Worm (Caenorhabditis elegans) whole organism, young adult: ENCODE results near the gene F46B6.13.
A peak's percentile ranks its signal among the peaks of the same experiment; 100 is the strongest.

Experiments used
- C17E4.6 ChIP-seq: fragments of 200-800 bp; sonication (Bioruptor generic); IDR thresholded peaks from 2 replicates; pipeline ENCODE4 v1.3.6; 2022; ENCODE audit warnings: missing genetic modification reagents, missing genetic modification characterization, missing compliant biosample characterization
- F23B12.7 ChIP-seq: sonication (generic microtip); optimal IDR thresholded peaks from 2 replicates; lab custom pipeline; 2017; ENCODE audit warnings: missing genetic modification characterization, mild to moderate bottlenecking, missing compliant biosample characterization, antibody characterized with exemption, moderate library complexity; ENCODE audit not compliant: insufficient read depth
- F33H1.4 ChIP-seq: fragments of 200-800 bp; sonication (Bioruptor generic); IDR thresholded peaks from 2 replicates; pipeline ENCODE4 v1.3.6; 2022; ENCODE audit warnings: missing genetic modification reagents, missing genetic modification characterization, missing compliant biosample characterization
- F49E8.2 ChIP-seq: sonication (generic microtip); optimal IDR thresholded peaks from 3 replicates; lab custom pipeline; 2017; ENCODE audit warnings: missing genetic modification characterization, mild to moderate bottlenecking, missing compliant biosample characterization, antibody characterized with exemption, moderate library complexity; ENCODE audit not compliant: insufficient read depth
- F57A8.1 ChIP-seq: fragments of 200-800 bp; sonication (Bioruptor generic); optimal IDR thresholded peaks from 2 replicates; lab custom pipeline; 2018; ENCODE audit warnings: mild to moderate bottlenecking, missing genetic modification characterization, moderate library complexity, missing compliant biosample characterization
- K11D2.4 ChIP-seq: fragments of 200-800 bp; sonication (Bioruptor generic); IDR thresholded peaks from 2 replicates; pipeline ENCODE4 v1.3.6; 2022; ENCODE audit warnings: missing genetic modification reagents, missing genetic modification characterization, missing compliant biosample characterization
- Y56A3A.18 ChIP-seq: fragments of 200-800 bp; sonication (Bioruptor generic); IDR thresholded peaks from 2 replicates; pipeline ENCODE4 v1.3.6; 2022; ENCODE audit warnings: missing genetic modification reagents, missing genetic modification characterization, missing compliant biosample characterization
- Y79H2A.3 ChIP-seq: fragments of 200-800 bp; sonication (Bioruptor generic); conservative IDR thresholded peaks from 2 replicates; pipeline ENCODE4 v1.3.6; 2022; ENCODE audit warnings: missing genetic modification reagents, missing genetic modification characterization, missing compliant biosample characterization
- akir-1 ChIP-seq: fragments of 200-800 bp; sonication (Bioruptor generic); optimal IDR thresholded peaks from 2 replicates; lab custom pipeline; 2018; ENCODE audit warnings: mild to moderate bottlenecking, missing genetic modification characterization, moderate library complexity, missing compliant biosample characterization
- aptf-2 ChIP-seq: fragments of 200-800 bp; sonication (Bioruptor generic); conservative IDR thresholded peaks from 2 replicates; pipeline ENCODE4 v1.3.6; 2022; ENCODE audit warnings: missing genetic modification reagents, missing genetic modification characterization, missing compliant biosample characterization
- aptf-3 ChIP-seq: fragments of 200-800 bp; sonication (Bioruptor generic); IDR thresholded peaks from 2 replicates; pipeline ENCODE4 v1.3.6; 2022; ENCODE audit warnings: missing genetic modification characterization, missing compliant biosample characterization
- athp-1 ChIP-seq: sonication (generic microtip); optimal IDR thresholded peaks from 2 replicates; lab custom pipeline; 2017; ENCODE audit warnings: mild to moderate bottlenecking, missing genetic modification characterization, missing compliant biosample characterization
- attf-5 ChIP-seq: fragments of 200-800 bp; sonication (Bioruptor generic); optimal IDR thresholded peaks from 2 replicates; lab custom pipeline; 2018; ENCODE audit warnings: mild to moderate bottlenecking, missing genetic modification characterization, missing compliant biosample characterization
- attf-6 ChIP-seq: fragments of 200-800 bp; sonication (Bioruptor generic); IDR thresholded peaks from 2 replicates; pipeline ENCODE4 v1.3.6; 2022; ENCODE audit warnings: missing genetic modification reagents, missing genetic modification characterization, missing compliant biosample characterization
- bed-1 ChIP-seq: fragments of 200-800 bp; sonication (Bioruptor generic); IDR thresholded peaks from 2 replicates; pipeline ENCODE4 v1.3.6; 2022; ENCODE audit warnings: missing genetic modification reagents, missing genetic modification characterization, missing compliant biosample characterization
- ceh-100 ChIP-seq: fragments of 200-800 bp; sonication (Bioruptor generic); IDR thresholded peaks from 2 replicates; pipeline ENCODE4 v1.3.6; 2022; ENCODE audit warnings: missing genetic modification reagents, missing genetic modification characterization, missing compliant biosample characterization
- ceh-40 ChIP-seq: fragments of 200-800 bp; sonication (Bioruptor generic); IDR thresholded peaks from 2 replicates; pipeline ENCODE4 v1.3.6; 2022; ENCODE audit warnings: missing genetic modification characterization, missing compliant biosample characterization
- die-1 ChIP-seq: sonication (generic microtip); optimal IDR thresholded peaks from 2 replicates; lab custom pipeline; 2016; ENCODE audit warnings: missing genotype, mild to moderate bottlenecking, missing genetic modification characterization, missing compliant biosample characterization
- ets-4 ChIP-seq: fragments of 200-800 bp; sonication (Bioruptor generic); optimal IDR thresholded peaks from 2 replicates; lab custom pipeline; 2018; ENCODE audit warnings: mild to moderate bottlenecking, missing genetic modification characterization, missing compliant biosample characterization
- hlh-26 ChIP-seq: fragments of 200-800 bp; sonication (Bioruptor generic); conservative IDR thresholded peaks from 2 replicates; pipeline ENCODE4 v1.3.6; 2022; ENCODE audit warnings: missing genetic modification reagents, missing genetic modification characterization, missing compliant biosample characterization
- hmg-1.2 ChIP-seq: fragments of 200-800 bp; sonication (Bioruptor generic); IDR thresholded peaks from 2 replicates; pipeline ENCODE4 v1.3.6; 2022; ENCODE audit warnings: missing genetic modification reagents, missing genetic modification characterization, missing compliant biosample characterization
- hrde-1 ChIP-seq: sonication (generic microtip); optimal IDR thresholded peaks from 2 replicates; lab custom pipeline; 2016; ENCODE audit warnings: missing genetic modification characterization, mild to moderate bottlenecking, missing compliant biosample characterization, moderate library complexity, missing genotype, missing genetic modification reagents, borderline replicate concordance
- lir-1 ChIP-seq: fragments of 200-800 bp; sonication (Bioruptor generic); conservative IDR thresholded peaks from 2 replicates; pipeline ENCODE4 v1.3.6; 2022; ENCODE audit warnings: missing genetic modification reagents, missing genetic modification characterization, missing compliant biosample characterization
- madf-10 ChIP-seq: sonication (generic microtip); optimal IDR thresholded peaks from 2 replicates; lab custom pipeline; 2016; ENCODE audit warnings: mild to moderate bottlenecking, missing genetic modification characterization, missing compliant biosample characterization
- madf-6 ChIP-seq: fragments of 200-800 bp; sonication (Bioruptor generic); IDR thresholded peaks from 2 replicates; pipeline ENCODE4 v1.3.6; 2022; ENCODE audit warnings: missing genetic modification reagents, missing genetic modification characterization, missing compliant biosample characterization
- madf-8 ChIP-seq: fragments of 200-800 bp; sonication (Bioruptor generic); conservative IDR thresholded peaks from 2 replicates; pipeline ENCODE4 v1.3.6; 2022; ENCODE audit warnings: missing genetic modification reagents, missing genetic modification characterization, missing compliant biosample characterization
- mcd-1 ChIP-seq: fragments of 200-800 bp; sonication (Bioruptor generic); IDR thresholded peaks from 2 replicates; pipeline ENCODE4 v1.3.6; 2022; ENCODE audit warnings: missing genetic modification reagents, missing genetic modification characterization, missing compliant biosample characterization
- mel-28 ChIP-seq: sonication (generic microtip); optimal IDR thresholded peaks from 2 replicates; lab custom pipeline; 2016; ENCODE audit warnings: borderline replicate concordance, mild to moderate bottlenecking, missing genetic modification characterization, missing compliant biosample characterization
- mes-4 ChIP-seq: sonication (generic microtip); optimal IDR thresholded peaks from 2 replicates; lab custom pipeline; 2016; ENCODE audit warnings: missing genotype, missing genetic modification characterization, missing compliant biosample characterization
- mxl-1 ChIP-seq: sonication (generic microtip); optimal IDR thresholded peaks from 2 replicates; lab custom pipeline; 2016; ENCODE audit warnings: missing genetic modification characterization, missing compliant biosample characterization
- nfya-2 ChIP-seq: fragments of 200-800 bp; sonication (Bioruptor generic); IDR thresholded peaks from 2 replicates; pipeline ENCODE4 v1.3.6; 2022; ENCODE audit warnings: missing genetic modification reagents, missing genetic modification characterization, missing compliant biosample characterization
- nhr-179 ChIP-seq: sonication (generic microtip); optimal IDR thresholded peaks from 2 replicates; lab custom pipeline; 2016; ENCODE audit warnings: mild to moderate bottlenecking, missing genetic modification characterization, missing compliant biosample characterization
- pha-4 ChIP-seq: fragments of 150-350 bp; sonication (generic microtip); optimal IDR thresholded peaks from 2 replicates; lab custom pipeline; 2014; ENCODE audit warnings: missing biosample characterization, missing genetic modification reagents, missing genetic modification characterization
- rcor-1 ChIP-seq: fragments of 200-800 bp; sonication (Bioruptor generic); IDR thresholded peaks from 2 replicates; pipeline ENCODE4 v1.3.6; 2022; ENCODE audit warnings: missing genetic modification reagents, missing genetic modification characterization, missing compliant biosample characterization
- repo-1 ChIP-seq: sonication (generic microtip); optimal IDR thresholded peaks from 2 replicates; lab custom pipeline; 2017; ENCODE audit warnings: mild to moderate bottlenecking, missing genetic modification characterization, missing compliant biosample characterization
- sdz-38 ChIP-seq: sonication (generic microtip); optimal IDR thresholded peaks from 2 replicates; lab custom pipeline; 2016; ENCODE audit warnings: missing genotype, missing genetic modification characterization, missing compliant biosample characterization
- snpc-3.4 ChIP-seq: sonication (generic microtip); optimal IDR thresholded peaks from 2 replicates; lab custom pipeline; 2017; ENCODE audit warnings: missing genetic modification characterization, mild to moderate bottlenecking, missing compliant biosample characterization, antibody characterized with exemption, moderate library complexity, missing genotype, missing genetic modification reagents
- sptf-2 ChIP-seq: fragments of 200-800 bp; sonication (Bioruptor generic); optimal IDR thresholded peaks from 2 replicates; lab custom pipeline; 2018; ENCODE audit warnings: mild to moderate bottlenecking, missing genetic modification characterization, missing compliant biosample characterization
- tbx-9 ChIP-seq: sonication (generic microtip); optimal IDR thresholded peaks from 2 replicates; lab custom pipeline; 2016; ENCODE audit warnings: borderline replicate concordance, missing genetic modification characterization, inconsistent platforms, missing compliant biosample characterization
- tlf-1 ChIP-seq: fragments of 200-800 bp; sonication (Bioruptor generic); optimal IDR thresholded peaks from 2 replicates; lab custom pipeline; 2018; ENCODE audit warnings: mild to moderate bottlenecking, missing genetic modification characterization, missing compliant biosample characterization
- xnd-1 ChIP-seq: sonication (generic microtip); optimal IDR thresholded peaks from 2 replicates; lab custom pipeline; 2016; ENCODE audit warnings: missing genotype, missing genetic modification reagents, missing genetic modification characterization, missing compliant biosample characterization
- zfh-2 ChIP-seq: fragments of 200-800 bp; sonication (Bioruptor generic); conservative IDR thresholded peaks from 2 replicates; pipeline ENCODE4 v1.3.6; 2022; ENCODE audit warnings: missing genetic modification reagents, missing genetic modification characterization, missing compliant biosample characterization
- zim-3 ChIP-seq: sonication (generic microtip); optimal IDR thresholded peaks from 2 replicates; lab custom pipeline; 2017; ENCODE audit warnings: mild to moderate bottlenecking, missing genetic modification characterization, moderate library complexity, missing compliant biosample characterization
- ztf-18 ChIP-seq: sonication (generic microtip); optimal IDR thresholded peaks from 2 replicates; lab custom pipeline; 2016; ENCODE audit warnings: missing genotype, mild to moderate bottlenecking, missing genetic modification characterization, missing compliant biosample characterization
- ztf-26 ChIP-seq: sonication (generic microtip); optimal IDR thresholded peaks from 2 replicates; lab custom pipeline; 2017; ENCODE audit warnings: missing genetic modification characterization, missing compliant biosample characterization
- ztf-28 ChIP-seq: fragments of 200-800 bp; sonication (Bioruptor generic); IDR thresholded peaks from 2 replicates; pipeline ENCODE4 v1.3.6; 2022; ENCODE audit warnings: missing genetic modification reagents, missing genetic modification characterization, missing compliant biosample characterization
- ztf-6 ChIP-seq: fragments of 200-800 bp; sonication (Bioruptor generic); IDR thresholded peaks from 2 replicates; pipeline ENCODE4 v1.3.6; 2022; ENCODE audit warnings: missing genetic modification reagents, missing genetic modification characterization, missing compliant biosample characterization

Gene F46B6.13

ce11 chrV:9786721-9787131 is 12.2 kb downstream of the F46B6.13 start, which contains the start of gene F46B6.6 (continued):
- TF ChIP-seq akir-1 (GFP tag; lab: Kevin White, UChicago) (no peak), mxl-1 (tag; lab: Kevin White, UChicago) (no peak), aptf-3 (no peak), F33H1.4 (GFP tag; lab: Robert Waterston, UW) (no peak), repo-1 (peak; percentile 92), bed-1 (GFP tag; lab: Robert Waterston, UW) (no peak), mel-28 (tag; lab: Kevin White, UChicago) (no peak), tlf-1 (GFP tag; lab: Kevin White, UChicago) (peak; percentile 12), ztf-26 (tag; lab: Kevin White, UChicago) (no peak), pha-4 (no peak), nfya-2 (GFP tag; lab: Robert Waterston, UW) (no peak), mes-4 (tag; lab: Kevin White, UChicago) (no peak), mcd-1 (no peak), ceh-40 (GFP tag; lab: Robert Waterston, UW) (no peak), sdz-38 (no peak), Y56A3A.18 (GFP tag; lab: Robert Waterston, UW) (0 out of 2 replicates have a peak, but pooled peaks have one; percentile 41), ztf-18 (no peak), rcor-1 (GFP tag; lab: Robert Waterston, UW) (no peak), madf-10 (tag; lab: Kevin White, UChicago) (no peak), zfh-2 (GFP tag; lab: Robert Waterston, UW) (no peak), xnd-1 (tag; lab: Kevin White, UChicago) (no peak), athp-1 (tag; lab: Kevin White, UChicago) (peak; percentile 62), tbx-9 (no peak), ztf-6 (GFP tag; lab: Robert Waterston, UW) (no peak), F23B12.7 (tag; lab: Kevin White, UChicago) (no peak), madf-6 (peak; percentile 29; the same call in 1 of the 2 replicates), madf-8 (GFP tag; lab: Robert Waterston, UW) (no peak; the same call in 1 of the 2 replicates), ztf-28 (GFP tag; lab: Robert Waterston, UW) (no peak), aptf-2 (GFP tag; lab: Robert Waterston, UW) (no peak), snpc-3.4 (tag; lab: Kevin White, UChicago) (no peak), sptf-2 (no peak), zim-3 (peak; percentile 52), lir-1 (GFP tag; lab: Robert Waterston, UW) (no peak; the same call in 1 of the 2 replicates), ceh-100 (GFP tag; lab: Robert Waterston, UW) (no peak), die-1 (peak; percentile 15), attf-5 (GFP tag; lab: Kevin White, UChicago) (peak; percentile 41), K11D2.4 (GFP tag; lab: Robert Waterston, UW) (peak; percentile 41; the same call in 1 of the 2 replicates), hrde-1 (no peak), attf-6 (GFP tag; lab: Robert Waterston, UW) (no peak), hmg-1.2 (GFP tag; lab: Robert Waterston, UW) (peak; percentile 27; the same call in 1 of the 2 replicates), F49E8.2 (peak; percentile 53), C17E4.6 (GFP tag; lab: Robert Waterston, UW) (no peak), nhr-179 (tag; lab: Kevin White, UChicago) (no peak), ets-4 (GFP tag; lab: Kevin White, UChicago) (no peak), hlh-26 (GFP tag; lab: Robert Waterston, UW) (no peak), Y79H2A.3 (GFP tag; lab: Robert Waterston, UW) (no peak), F57A8.1 (no peak)
